Worm (Caenorhabditis elegans): Measurements from ENCODE around the gene Y38E10A.34.

Gene Y38E10A.34

DNA sequence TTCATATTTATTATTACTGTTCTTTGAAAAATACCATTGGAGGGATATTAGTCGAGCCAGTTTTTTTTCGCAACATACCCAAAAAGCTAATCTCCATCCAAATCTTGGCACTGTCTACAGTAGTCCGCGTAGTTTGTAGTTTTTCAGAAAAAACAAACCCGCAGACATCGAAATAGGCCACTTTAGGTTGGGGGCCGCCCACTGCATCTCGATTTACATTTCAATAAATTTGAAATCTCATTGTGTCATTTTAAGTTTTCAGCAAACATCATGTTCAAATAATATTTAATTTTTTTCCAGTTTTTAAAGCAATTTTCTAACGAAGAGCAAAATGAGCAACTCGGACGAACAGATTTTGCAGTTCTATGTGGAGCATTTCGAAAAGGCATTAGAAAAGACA lies 9.4 kb downstream of the Y38E10A.34 start, which contains the start of gene nhr-235:
nhr-235 (plus strand) TSS at position 301 of the 400 bp plus-strand sequence.
- TF ChIP-seq nhr-25 (tag; optimal IDR thresholded peaks at IDR 0.05) = no peak
- TF ChIP-seq lin-15B (tag; optimal IDR thresholded peaks at IDR 0.05) = no peak
- no peak for TF ChIP-seq elt-3 (tag; optimal IDR thresholded peaks at IDR 0.05)
- no peak for TF ChIP-seq zag-1 (tag; optimal IDR thresholded peaks at IDR 0.05)
- TF ChIP-seq skn-1 (tag; optimal IDR thresholded peaks at IDR 0.05) = no peak
- TF ChIP-seq egl-5 (tag; optimal IDR thresholded peaks at IDR 0.05) = no peak
- no peak for TF ChIP-seq ceh-28 (tag; optimal IDR thresholded peaks at IDR 0.05)
- no peak for TF ChIP-seq tbx-2 (tag; optimal IDR thresholded peaks at IDR 0.05)
- TF ChIP-seq jun-1 (tag; optimal IDR thresholded peaks at IDR 0.05) = no peak
- TF ChIP-seq fkh-10 (GFP tag; optimal IDR thresholded peaks at IDR 0.05) = no peak

DNA sequence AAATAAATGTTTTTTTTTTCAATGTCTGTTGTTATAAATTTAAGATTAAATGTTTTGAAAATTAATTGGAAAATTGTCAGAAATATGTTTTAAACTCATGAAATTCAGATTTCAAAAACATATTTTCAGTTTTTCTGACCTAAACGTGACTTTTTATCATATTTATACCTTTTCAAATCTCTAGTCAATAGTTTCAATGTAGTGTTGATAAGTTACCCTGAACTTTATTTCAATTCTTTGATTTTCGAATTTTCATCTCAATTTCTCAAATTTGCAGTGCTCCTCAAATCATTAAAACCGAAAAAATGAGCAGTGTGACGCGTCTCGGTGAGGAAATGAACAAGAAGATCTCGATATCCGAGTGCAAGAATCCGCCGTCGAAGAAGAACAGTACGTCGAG lies 23.5 kb downstream of the Y38E10A.34 start, which contains the start of gene rgs-4:
rgs-4 (plus strand) TSS at position 301 of the 400 bp plus-strand sequence.
- no peak for TF ChIP-seq ceh-9 (tag; optimal IDR thresholded peaks at IDR 0.05)
- no peak for TF ChIP-seq nhr-25 (tag; optimal IDR thresholded peaks at IDR 0.05)
- no peak for TF ChIP-seq zag-1 (tag; optimal IDR thresholded peaks at IDR 0.05)
- no peak for TF ChIP-seq pqm-1 (tag; optimal IDR thresholded peaks at IDR 0.05)
- TF ChIP-seq fkh-10 (GFP tag; optimal IDR thresholded peaks at IDR 0.05) = no peak
- no peak for TF ChIP-seq eor-1 (tag; optimal IDR thresholded peaks at IDR 0.05)
- TF ChIP-seq aly-2 (tag; optimal IDR thresholded peaks at IDR 0.05) = no peak
- no peak for TF ChIP-seq nfya-1 (tag; optimal IDR thresholded peaks at IDR 0.05; ENCODE audit: insufficient read depth)
- no peak for TF ChIP-seq egl-5 (tag; optimal IDR thresholded peaks at IDR 0.05)
- TF ChIP-seq ceh-28 (tag; optimal IDR thresholded peaks at IDR 0.05) = no peak
- TF ChIP-seq lin-15B (tag; optimal IDR thresholded peaks at IDR 0.05) = no peak
- no peak for TF ChIP-seq mdl-1 (tag; optimal IDR thresholded peaks at IDR 0.05)

DNA sequence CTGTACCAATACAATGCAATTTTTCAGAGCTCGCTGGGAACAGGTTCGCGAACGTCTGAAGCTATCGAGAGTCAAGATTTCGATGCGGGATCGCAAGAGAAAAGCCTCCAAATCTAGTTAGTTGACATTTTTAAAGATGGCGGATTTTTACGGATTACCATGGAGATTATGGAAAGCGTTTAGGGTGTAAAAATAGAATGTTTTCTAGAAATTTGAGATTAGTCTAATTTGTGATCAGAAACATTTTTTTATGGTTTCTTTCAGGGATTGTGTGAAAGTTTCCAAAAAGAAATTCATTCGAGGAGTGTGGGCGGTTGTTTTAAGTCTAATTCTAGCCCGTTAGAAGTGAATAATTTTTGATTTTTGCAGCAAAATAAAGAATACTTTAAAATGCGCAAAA lies 24.8 kb downstream of the Y38E10A.34 start:
- TF ChIP-seq lin-39 (tag; optimal IDR thresholded peaks at IDR 0.05) (no peak), nhr-28 (tag; optimal IDR thresholded peaks at IDR 0.05) (no peak), nhr-11 (tag; optimal IDR thresholded peaks at IDR 0.05) (no peak), ceh-82 (tag; optimal IDR thresholded peaks at IDR 0.05) (no peak), fos-1 (tag; optimal IDR thresholded peaks at IDR 0.05) (no peak), egl-27 (tag; optimal IDR thresholded peaks at IDR 0.05) (no peak), pha-4 (tag; optimal IDR thresholded peaks at IDR 0.05) (no peak), fkh-10 (GFP tag; optimal IDR thresholded peaks at IDR 0.05) (no peak), daf-12 (tag; optimal IDR thresholded peaks at IDR 0.05) (no peak), aly-2 (tag; optimal IDR thresholded peaks at IDR 0.05) (no peak), mml-1 (tag; optimal IDR thresholded peaks at IDR 0.05) (no peak), hmg-11 (tag; optimal IDR thresholded peaks at IDR 0.05) (no peak), eor-1 (tag; optimal IDR thresholded peaks at IDR 0.05) (no peak), elt-3 (tag; optimal IDR thresholded peaks at IDR 0.05) (no peak), jun-1 (tag; optimal IDR thresholded peaks at IDR 0.05) (no peak), nhr-25 (tag; optimal IDR thresholded peaks at IDR 0.05) (no peak), tbx-2 (tag; optimal IDR thresholded peaks at IDR 0.05) (no peak), sea-2 (GFP tag; optimal IDR thresholded peaks at IDR 0.05) (no peak), nfya-1 (tag; optimal IDR thresholded peaks at IDR 0.05; ENCODE audit: insufficient read depth) (no peak), nhr-67 (tag; optimal IDR thresholded peaks at IDR 0.05) (no peak)

ce11 chrII:12657620-12658019 lies 26.6 kb downstream of the Y38E10A.34 start:
- no peak for TF ChIP-seq nhr-25 (tag; optimal IDR thresholded peaks at IDR 0.05)
- no peak for TF ChIP-seq nhr-28 (tag; optimal IDR thresholded peaks at IDR 0.05)

- TF ChIP-seq pha-4 (tag; optimal IDR thresholded peaks at IDR 0.05) = no peak
- TF ChIP-seq sea-2 (GFP tag; optimal IDR thresholded peaks at IDR 0.05) = no peak
- TF ChIP-seq lin-39 (tag; optimal IDR thresholded peaks at IDR 0.05) = no peak
- no peak for TF ChIP-seq mdl-1 (tag; optimal IDR thresholded peaks at IDR 0.05)
- no peak for TF ChIP-seq nhr-43 (tag; optimal IDR thresholded peaks at IDR 0.05; ENCODE audit: poor library complexity, severe bottlenecking)
- no peak for TF ChIP-seq fkh-2 (tag; optimal IDR thresholded peaks at IDR 0.05)
- TF ChIP-seq ztf-11 (tag; optimal IDR thresholded peaks at IDR 0.05) = no peak
- peak; percentile 20 for TF ChIP-seq snpc-4 (tag; optimal IDR thresholded peaks at IDR 0.05)
- TF ChIP-seq nhr-77 (tag; optimal IDR thresholded peaks at IDR 0.05) = no peak
- TF ChIP-seq ceh-28 (tag; optimal IDR thresholded peaks at IDR 0.05) = no peak
- TF ChIP-seq nhr-11 (tag; optimal IDR thresholded peaks at IDR 0.05) = no peak
- peak; percentile 79 for TF ChIP-seq egl-5 (tag; optimal IDR thresholded peaks at IDR 0.05)
- TF ChIP-seq unc-39 (tag; optimal IDR thresholded peaks at IDR 0.05) = no peak
Measured at ce11 chrII:12658409-12658808, 27.4 kb downstream of the Y38E10A.34 start.
